Fruit fly (Drosophila melanogaster): ENCODE data around the gene Nmdmc.
A peak's percentile ranks its signal among the peaks of the same experiment; 100 is the strongest.

The Nmdmc gene

DNA sequence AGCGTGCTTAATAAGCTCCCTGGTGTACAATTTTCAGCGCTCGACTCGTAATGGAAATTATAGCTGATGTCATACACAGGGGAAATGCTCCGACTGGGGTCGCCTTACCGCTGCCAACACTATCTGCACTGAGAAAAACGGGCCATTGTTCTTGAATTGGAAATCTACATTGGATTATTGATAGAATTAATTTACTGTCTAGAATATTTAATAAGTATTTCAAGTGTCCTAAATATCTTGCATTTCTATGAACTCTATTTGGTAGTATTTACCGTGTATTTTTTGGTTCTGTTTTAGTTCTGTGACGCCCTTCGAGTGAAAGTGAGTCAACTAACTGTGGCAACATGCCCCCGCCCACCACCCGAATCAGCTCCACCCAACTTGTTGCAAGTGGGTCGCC, 33.0 kb upstream of the Nmdmc start (continued):
- TF ChIP-seq CG12391 (tag; optimal IDR thresholded peaks at IDR 0.05) (peak; percentile 36), CG15011 (GFP tag; optimal IDR thresholded peaks at IDR 0.05) (peak; percentile 26), NfI (GFP tag; optimal IDR thresholded peaks at IDR 0.05) (no peak), slbo (GFP tag; IDR thresholded peaks at IDR 0.05) (peak; percentile 40; the same call in 1 of the 2 replicates), Deaf1 (tag; optimal IDR thresholded peaks at IDR 0.05) (peak; percentile 32), CG6791 (GFP tag; IDR thresholded peaks at IDR 0.05; ENCODE audit: partially characterized antibody) (no peak), Nf-YA (GFP tag; IDR thresholded peaks at IDR 0.05) (no peak), CG11456 (GFP tag; IDR thresholded peaks at IDR 0.05) (no peak), Rfx (GFP tag; IDR thresholded peaks at IDR 0.05) (peak; percentile 49), ewg (GFP tag; optimal IDR thresholded peaks at IDR 0.05) (no peak), CG13424 (tag; optimal IDR thresholded peaks at IDR 0.05) (peak; percentile 30), CG15073 (GFP tag; optimal IDR thresholded peaks at IDR 0.05) (no peak), cato (GFP tag; optimal IDR thresholded peaks at IDR 0.05; ENCODE audit: borderline replicate concordance) (no peak), CG32532 (GFP tag; IDR thresholded peaks at IDR 0.05) (no peak), HLHmδ (GFP tag; optimal IDR thresholded peaks at IDR 0.05) (no peak), z (GFP tag; IDR thresholded peaks at IDR 0.05) (peak; percentile 46; the same call in 1 of the 3 replicates), odd (GFP tag; optimal IDR thresholded peaks at IDR 0.05) (no peak), Hmr (GFP tag; optimal IDR thresholded peaks at IDR 0.05) (peak; percentile 44), eve (GFP tag; optimal IDR thresholded peaks at IDR 0.05) (peak in 1 of 2 experiments; percentile 58), CG1024 (GFP tag; IDR thresholded peaks at IDR 0.05) (no peak), peb (GFP tag; IDR thresholded peaks at IDR 0.05) (no peak), CG3281 (GFP tag; optimal IDR thresholded peaks at IDR 0.05) (peak; percentile 40), gcm (GFP tag; optimal IDR thresholded peaks at IDR 0.05) (no peak), CG6683 (GFP tag; optimal IDR thresholded peaks at IDR 0.05) (peak; percentile 30), unc-4 (GFP tag; IDR thresholded peaks at IDR 0.05; ENCODE audit: partially characterized antibody) (no peak), so (GFP tag; IDR thresholded peaks at IDR 0.05) (no peak), BtbVII (GFP tag; optimal IDR thresholded peaks at IDR 0.05) (peak; percentile 6), psq (GFP tag; optimal IDR thresholded peaks at IDR 0.05) (no peak), CG6765 (GFP tag; optimal IDR thresholded peaks at IDR 0.05) (no peak), grau (tag; optimal IDR thresholded peaks at IDR 0.05) (peak; percentile 40), Xbp1 (GFP tag; optimal IDR thresholded peaks at IDR 0.05) (peak; percentile 34), Ets65A (GFP tag) (peak; percentile 91), fd3F (GFP tag; optimal IDR thresholded peaks at IDR 0.05) (no peak), CG17385 (GFP tag; optimal IDR thresholded peaks at IDR 0.05) (peak; percentile 16), fd96Cb (tag; optimal IDR thresholded peaks at IDR 0.05) (peak; percentile 28), danr (GFP tag; IDR thresholded peaks at IDR 0.05) (0 out of 2 replicates have a peak, but pooled peaks have one; percentile 15), Ravus (GFP tag; IDR thresholded peaks at IDR 0.05) (no peak), CG6854 (GFP tag; optimal IDR thresholded peaks at IDR 0.05) (peak; percentile 3), CkIIα-i1 (GFP tag; IDR thresholded peaks at IDR 0.05) (no peak), CG5180 (GFP tag; optimal IDR thresholded peaks at IDR 0.05) (peak; percentile 50), HmgD (GFP tag; optimal IDR thresholded peaks at IDR 0.05) (no peak), Ptx1 (GFP tag; IDR thresholded peaks at IDR 0.05) (peak; percentile 46), CG14014 (GFP tag; IDR thresholded peaks at IDR 0.05) (peak; percentile 35; the same call in 1 of the 2 replicates), Fer3 (tag; optimal IDR thresholded peaks at IDR 0.05) (peak; percentile 33), CG10366 (GFP tag; IDR thresholded peaks at IDR 0.05) (peak; percentile 51; the same call in 1 of the 2 replicates), CG9817 (tag; optimal IDR thresholded peaks at IDR 0.05) (peak; percentile 24), phol (tag; optimal IDR thresholded peaks at IDR 0.05) (peak; percentile 36), cwo (GFP tag; optimal IDR thresholded peaks at IDR 0.05) (peak; percentile 39), dpn (GFP tag; optimal IDR thresholded peaks at IDR 0.05) (peak in 1 of 2 experiments; percentile 17), CG1233 (GFP tag; optimal IDR thresholded peaks at IDR 0.05) (no peak), CG30403 (GFP tag; optimal IDR thresholded peaks at IDR 0.05) (peak; percentile 30)

Measured in whole organism, embryonic.